Worm (Caenorhabditis elegans): Measurements from ENCODE around the gene elof-1.

ce11 chrII:14311537-14311936 lies 38.0 kb upstream of the elof-1 start:
- TF ChIP-seq F22D6.2 (tag; optimal IDR thresholded peaks at IDR 0.05) (no peak), attf-3 (GFP tag; conservative IDR thresholded peaks at IDR 0.05) (no peak), snpc-4 (GFP tag; optimal IDR thresholded peaks at IDR 0.05) (no peak), snpc-4 (tag; optimal IDR thresholded peaks at IDR 0.05) (no peak), F33H1.4 (GFP tag; IDR thresholded peaks at IDR 0.05) (no peak), F49E8.2 (tag; optimal IDR thresholded peaks at IDR 0.05; ENCODE audit: insufficient read depth) (no peak), ama-1 (optimal IDR thresholded peaks at IDR 0.05) (no peak), ama-1 (GFP tag; optimal IDR thresholded peaks at IDR 0.05) (no peak), ccch-3 (GFP tag; optimal IDR thresholded peaks at IDR 0.05) (no peak), B0035.1 (tag; optimal IDR thresholded peaks at IDR 0.05) (no peak), hrde-1 (tag; optimal IDR thresholded peaks at IDR 0.05; ENCODE audit: borderline replicate concordance) (no peak), aptf-2 (GFP tag; conservative IDR thresholded peaks at IDR 0.05) (no peak), unc-62 (GFP tag; optimal IDR thresholded peaks at IDR 0.05) (no peak), egl-18 (GFP tag; IDR thresholded peaks at IDR 0.05) (no peak), zim-3 (tag; optimal IDR thresholded peaks at IDR 0.05) (no peak)
